Fruit fly (Drosophila melanogaster) ovary, adult (tissue): ENCODE data around the gene CG33108.

Source experiments
- CG17801 ChIP-seq: fragments of 200-800 bp; optimal IDR thresholded peaks from 2 replicates; lab custom pipeline; 2019; ENCODE audit warnings: missing biosample characterization, mild to moderate bottlenecking, missing genetic modification characterization, moderate library complexity; ENCODE audit not compliant: partially characterized antibody

CG33108 gene

dm6 chr3R:23995460-23995859 is at the start of gene CG33108:
Gene CG33108 (plus strand): TSS chr3R:23995659.
- TF ChIP-seq CG17801, result no peak

- no peak for TF ChIP-seq CG17801
These were observed 48.5 kb upstream of the CG33108 start for dm6 chr3R:23947002-23947401.

- no peak for TF ChIP-seq CG17801
These were observed 47.3 kb upstream of the CG33108 start, which contains the start of gene CG12268 for dm6 chr3R:23948324-23948465. Gene CG12268 (minus strand): TSS chr3R:23948424.

- no peak for TF ChIP-seq CG17801
These were observed 46.7 kb upstream of the CG33108 start for dm6 chr3R:23948466-23949413.

dm6 chr3R:23955380-23955779 is 40.1 kb upstream of the CG33108 start:
- peak; percentile 20 for TF ChIP-seq CG17801

- peak; percentile 88 for TF ChIP-seq CG17801
These were observed 37.2 kb upstream of the CG33108 start, which contains the start of the genes GluProRS and AP-1sigma for dm6 chr3R:23958091-23958838. Gene GluProRS (minus strand): TSS chr3R:23958391. Gene AP-1sigma (plus strand): TSS chr3R:23958651.

dm6 chr3R:23960865-23961264 is 34.6 kb upstream of the CG33108 start:
- TF ChIP-seq CG17801, result no peak

dm6 chr3R:23962781-23963222 is 32.7 kb upstream of the CG33108 start, which contains the start of gene CG31140:
Gene CG31140 (plus strand): TSS chr3R:23963180.
- no peak for TF ChIP-seq CG17801

dm6 chr3R:23964913-23965718 is 30.3 kb upstream of the CG33108 start:
- no peak for TF ChIP-seq CG17801

dm6 chr3R:23969449-23969848 is 26.0 kb upstream of the CG33108 start:
- no peak for TF ChIP-seq CG17801

- TF ChIP-seq CG17801, result no peak
These were observed 24.3 kb upstream of the CG33108 start for dm6 chr3R:23971208-23971607.

- TF ChIP-seq CG17801, result no peak
These were observed 23.7 kb upstream of the CG33108 start for dm6 chr3R:23971764-23972163.

- no peak for TF ChIP-seq CG17801
These were observed 13.8 kb upstream of the CG33108 start for dm6 chr3R:23981645-23982044.

- peak; percentile 75 for TF ChIP-seq CG17801
These were observed 9.0 kb upstream of the CG33108 start, which contains the start of the genes CG13603 and CG5902 for dm6 chr3R:23986479-23986930. Gene CG13603 (minus strand): TSS chr3R:23986569. Gene CG5902 (plus strand): TSS chr3R:23986642.

- TF ChIP-seq CG17801, result no peak
These were observed 4.1 kb upstream of the CG33108 start for dm6 chr3R:23991364-23991763.
